Worm (Caenorhabditis elegans): ENCODE measurements around the gene aak-2.

DNA sequence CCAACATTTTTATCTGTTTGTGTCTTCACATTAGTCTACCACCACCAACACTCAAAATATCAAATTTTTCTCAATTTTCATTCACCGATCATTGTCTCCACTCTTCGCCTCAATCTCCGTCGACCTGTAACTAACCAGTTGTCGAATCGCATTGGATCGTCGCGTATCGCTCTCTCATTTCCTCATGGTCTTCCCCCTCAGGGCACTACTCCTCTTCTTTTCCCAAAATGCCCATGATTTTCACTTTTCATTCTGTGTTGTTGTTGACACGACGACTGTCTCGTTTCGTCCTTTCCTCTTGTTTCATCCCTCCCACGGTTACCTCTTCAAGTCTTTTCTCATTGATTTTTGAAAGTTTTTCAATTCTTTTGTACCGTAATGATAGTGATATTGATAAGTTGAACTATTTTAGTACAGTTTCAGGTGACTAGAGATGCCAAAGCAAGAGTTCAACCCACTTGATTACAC is 9.8 kb upstream of the aak-2 start, which contains the start of gene T01C8.2:
- TF ChIP-seq unc-62 (GFP tag; optimal IDR thresholded peaks at IDR 0.05) = no peak
- no peak for TF ChIP-seq pha-4 (tag; optimal IDR thresholded peaks at IDR 0.05)
- TF ChIP-seq ceh-82 (tag; optimal IDR thresholded peaks at IDR 0.05) = no peak
- no peak for TF ChIP-seq jun-1 (tag; optimal IDR thresholded peaks at IDR 0.05)
- TF ChIP-seq daf-12 (tag; optimal IDR thresholded peaks at IDR 0.05) = no peak
- no peak for TF ChIP-seq nhr-28 (tag; optimal IDR thresholded peaks at IDR 0.05)
